Worm (Caenorhabditis elegans) whole organism, L1 larva: ENCODE data around the gene C02E7.10.

Experiments used
- C34B4.2 ChIP-seq: sonication (generic microtip); optimal IDR thresholded peaks from 2 replicates; lab custom pipeline; 2017; ENCODE audit warnings: mild to moderate bottlenecking, missing genetic modification characterization, missing compliant biosample characterization
- aha-1 ChIP-seq: fragments of 150-350 bp; optimal IDR thresholded peaks from 2 replicates; lab custom pipeline; 2014; ENCODE audit warnings: missing biosample characterization, missing genetic modification characterization
- ama-1 ChIP-seq: fragments of 150-350 bp; optimal IDR thresholded peaks from 2 replicates; lab custom pipeline; 2014
- ceh-63 ChIP-seq: fragments of 200-800 bp; sonication (Bioruptor generic); optimal IDR thresholded peaks from 2 replicates; lab custom pipeline; 2018; ENCODE audit warnings: mild to moderate bottlenecking, missing genetic modification characterization, missing compliant biosample characterization
- ceh-8 ChIP-seq: fragments of 200-800 bp; sonication (Bioruptor generic); optimal IDR thresholded peaks from 2 replicates; lab custom pipeline; 2018; ENCODE audit warnings: mild to moderate bottlenecking, missing genetic modification characterization, moderate library complexity, missing compliant biosample characterization
- ces-1 ChIP-seq: fragments of 150-350 bp; optimal IDR thresholded peaks from 2 replicates; lab custom pipeline; 2014; ENCODE audit warnings: missing biosample characterization, missing genetic modification reagents, missing genetic modification characterization
- dpl-1 ChIP-seq, 3 experiments: fragments of 150-350 bp in 2 of 3; sonication (generic microtip) in 1 of 3; optimal IDR thresholded peaks; 2 replicates each; lab custom pipeline; 2014 to 2017; ENCODE audit warnings: missing biosample characterization in 3 of 3, missing genetic modification characterization in 3 of 3, missing genetic modification reagents in 3 of 3
- egl-13 ChIP-seq: sonication (generic microtip); optimal IDR thresholded peaks from 2 replicates; lab custom pipeline; 2016; ENCODE audit warnings: missing genotype, missing genetic modification reagents, missing genetic modification characterization, missing compliant biosample characterization
- elt-2 ChIP-seq: sonication (generic microtip); optimal IDR thresholded peaks from 2 replicates; lab custom pipeline; 2016; ENCODE audit warnings: missing genetic modification characterization, mild to moderate bottlenecking, inconsistent platforms, missing compliant biosample characterization, missing genetic modification reagents
- ets-5 ChIP-seq: fragments of 200-800 bp; sonication (Bioruptor generic); IDR thresholded peaks from 2 replicates; pipeline ENCODE4 v1.3.6; 2022; ENCODE audit warnings: missing genetic modification characterization, missing compliant biosample characterization
- fkh-10 ChIP-seq: sonication (generic microtip); optimal IDR thresholded peaks from 2 replicates; lab custom pipeline; 2017; ENCODE audit warnings: missing biosample characterization, missing genetic modification reagents, missing genetic modification characterization
- fkh-4 ChIP-seq: sonication (generic microtip); optimal IDR thresholded peaks from 2 replicates; lab custom pipeline; 2016; ENCODE audit warnings: missing compliant biosample characterization, missing genetic modification characterization, borderline replicate concordance
- fkh-8 ChIP-seq: sonication (generic microtip); optimal IDR thresholded peaks from 2 replicates; lab custom pipeline; 2016; ENCODE audit warnings: mild to moderate bottlenecking, missing genetic modification characterization, missing compliant biosample characterization
- hlh-17 ChIP-seq: fragments of 200-800 bp; sonication (Bioruptor generic); optimal IDR thresholded peaks from 2 replicates; lab custom pipeline; 2018; ENCODE audit warnings: missing genetic modification characterization, mild to moderate bottlenecking, missing compliant biosample characterization, moderate library complexity, borderline replicate concordance
- lin-35 ChIP-seq, 2 experiments: fragments of 150-350 bp; optimal IDR thresholded peaks; 2 replicates each; lab custom pipeline; 2014; ENCODE audit warnings: missing biosample characterization in 2 of 2, missing genetic modification characterization in 2 of 2, missing genetic modification reagents in 2 of 2
- lin-39 ChIP-seq: fragments of 150-350 bp; optimal IDR thresholded peaks from 2 replicates; lab custom pipeline; 2014; ENCODE audit warnings: missing biosample characterization, missing genetic modification reagents, missing genetic modification characterization
- mef-2 ChIP-seq: fragments of 150-350 bp; optimal IDR thresholded peaks from 2 replicates; lab custom pipeline; 2014; ENCODE audit warnings: missing biosample characterization, missing genetic modification characterization
- mep-1 ChIP-seq: fragments of 150-350 bp; optimal IDR thresholded peaks from 2 replicates; lab custom pipeline; 2014; ENCODE audit warnings: missing biosample characterization, missing genetic modification characterization
- nhr-12 ChIP-seq: sonication (generic microtip); optimal IDR thresholded peaks from 2 replicates; lab custom pipeline; 2017; ENCODE audit warnings: missing biosample characterization, missing genetic modification characterization
- nhr-19 ChIP-seq: fragments of 200-800 bp; sonication (Bioruptor generic); conservative IDR thresholded peaks from 2 replicates; pipeline ENCODE4 v1.3.6; 2022; ENCODE audit warnings: missing genetic modification characterization, missing compliant biosample characterization
- nhr-237 ChIP-seq: fragments of 150-350 bp; optimal IDR thresholded peaks from 2 replicates; lab custom pipeline; 2014; ENCODE audit warnings: missing biosample characterization, missing genetic modification characterization
- nhr-28 ChIP-seq: fragments of 150-350 bp; optimal IDR thresholded peaks from 2 replicates; lab custom pipeline; 2014; ENCODE audit warnings: missing biosample characterization, missing genetic modification characterization
- nhr-47 ChIP-seq: sonication (generic microtip); optimal IDR thresholded peaks from 2 replicates; lab custom pipeline; 2016; ENCODE audit warnings: mild to moderate bottlenecking, missing genetic modification characterization, moderate library complexity, missing compliant biosample characterization
- nhr-71 ChIP-seq: sonication (generic microtip); optimal IDR thresholded peaks from 2 replicates; lab custom pipeline; 2016; ENCODE audit warnings: mild to moderate bottlenecking, missing genetic modification characterization, moderate library complexity, missing compliant biosample characterization
- nhr-76 ChIP-seq: sonication (generic microtip); optimal IDR thresholded peaks from 2 replicates; lab custom pipeline; 2017; ENCODE audit warnings: missing biosample characterization, missing genetic modification characterization
- nhr-77 ChIP-seq: fragments of 150-350 bp; optimal IDR thresholded peaks from 2 replicates; lab custom pipeline; 2014; ENCODE audit warnings: missing biosample characterization, missing genetic modification characterization
- pax-3 ChIP-seq: fragments of 200-800 bp; sonication (Bioruptor generic); optimal IDR thresholded peaks from 2 replicates; lab custom pipeline; 2018; ENCODE audit warnings: mild to moderate bottlenecking, missing genetic modification characterization, moderate library complexity, missing compliant biosample characterization
- pqm-1 ChIP-seq: sonication (generic microtip); optimal IDR thresholded peaks from 3 replicates; lab custom pipeline; 2017; ENCODE audit warnings: missing biosample characterization, missing genetic modification characterization
- snpc-4 ChIP-seq: fragments of 150-350 bp; optimal IDR thresholded peaks from 2 replicates; lab custom pipeline; 2014; ENCODE audit warnings: missing biosample characterization, missing genetic modification characterization
- sup-37 ChIP-seq: fragments of 200-800 bp; sonication (Bioruptor generic); optimal IDR thresholded peaks from 2 replicates; lab custom pipeline; 2018; ENCODE audit warnings: mild to moderate bottlenecking, missing genetic modification characterization, missing compliant biosample characterization
- unc-130 ChIP-seq: fragments of 150-350 bp; optimal IDR thresholded peaks from 2 replicates; lab custom pipeline; 2017; ENCODE audit warnings: missing biosample characterization, missing genetic modification characterization, inconsistent platforms
- vab-15 ChIP-seq: sonication (generic microtip); optimal IDR thresholded peaks from 2 replicates; lab custom pipeline; 2017; ENCODE audit warnings: missing genotype, mild to moderate bottlenecking, missing genetic modification characterization, missing compliant biosample characterization
- zag-1 ChIP-seq: fragments of 150-350 bp; optimal IDR thresholded peaks from 2 replicates; lab custom pipeline; 2014; ENCODE audit warnings: missing biosample characterization, missing genetic modification characterization
- ztf-11 ChIP-seq, 2 experiments: sonication (generic microtip); optimal IDR thresholded peaks; 2 replicates each; lab custom pipeline; 2016 to 2017; ENCODE audit warnings: missing genetic modification characterization in 2 of 2, missing biosample characterization in 1 of 2, missing compliant biosample characterization in 1 of 2

Gene C02E7.10

DNA sequence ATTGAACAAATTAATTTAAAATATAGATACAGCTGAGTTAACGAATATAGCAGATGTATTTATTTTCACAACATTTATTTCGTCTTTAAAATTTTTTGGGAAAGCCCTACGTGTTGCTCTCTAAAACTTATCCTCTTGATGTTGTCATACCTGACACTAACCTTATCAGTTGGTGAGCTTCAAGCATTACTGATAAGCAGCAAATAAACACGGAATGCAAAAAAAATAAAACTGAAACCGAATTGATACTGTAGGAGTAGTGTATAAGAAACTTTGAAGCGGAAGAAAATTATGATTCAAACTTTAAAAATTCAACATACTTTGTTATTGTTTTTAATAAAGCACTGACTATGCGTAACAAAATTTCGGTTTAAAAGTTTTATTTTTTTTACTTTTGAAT lies 2.3 kb upstream of the C02E7.10 start:
- TF ChIP-seq pqm-1 (tag; lab: Kevin White, UChicago), result peak; percentile 19
- no peak for TF ChIP-seq mep-1 (tag; lab: Kevin White, UChicago)
- peak; percentile 60 for TF ChIP-seq elt-2 (tag; lab: Kevin White, UChicago)

ce11 chrV:4934406-4934805 lies 1.6 kb upstream of the C02E7.10 start, which contains the start of gene catp-2:
Gene catp-2, plus strand, starts transcription at chrV:4934706.
- no peak for TF ChIP-seq mef-2
- no peak for TF ChIP-seq zag-1 (tag; lab: Kevin White, UChicago)
- no peak for TF ChIP-seq ces-1 (GFP tag; lab: Kevin White, UChicago)

DNA sequence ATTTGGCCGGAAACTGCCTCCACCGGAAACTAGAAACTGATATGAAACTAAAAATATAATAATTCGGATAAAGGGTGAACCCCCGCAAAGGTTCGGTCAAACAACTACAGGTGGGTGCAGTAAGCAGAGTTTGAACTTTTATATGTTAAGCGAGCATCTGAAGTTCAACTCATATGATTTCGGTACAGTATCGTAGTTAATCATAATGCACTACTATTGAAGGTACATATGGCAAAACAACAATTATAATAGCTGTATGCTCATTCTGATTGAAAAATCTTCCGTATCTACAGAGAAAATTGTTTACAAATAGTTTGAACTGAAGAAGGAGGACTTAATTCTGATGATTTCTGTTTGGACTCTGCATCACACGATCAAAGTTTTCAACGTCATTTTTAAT lies 423 bp upstream of the C02E7.10 start:
- TF ChIP-seq ztf-11 (tag; optimal IDR thresholded peaks at IDR 0.05; lab: Kevin White, UChicago) (no peak), nhr-71 (tag; lab: Kevin White, UChicago) (no peak), nhr-77 (tag; lab: Kevin White, UChicago) (no peak), unc-130 (no peak), ceh-63 (no peak), dpl-1 (GFP tag; optimal IDR thresholded peaks at IDR 0.05; lab: Kevin White, UChicago) (no peak), hlh-17 (GFP tag; lab: Kevin White, UChicago) (no peak), nhr-28 (tag; lab: Kevin White, UChicago) (no peak), lin-35 (GFP tag; optimal IDR thresholded peaks at IDR 0.05; lab: Kevin White, UChicago) (no peak), lin-39 (no peak), fkh-4 (tag; lab: Kevin White, UChicago) (no peak), ets-5 (GFP tag; lab: Robert Waterston, UW) (no peak), aha-1 (no peak), ama-1 (lab: Kevin White, UChicago) (no peak)

DNA sequence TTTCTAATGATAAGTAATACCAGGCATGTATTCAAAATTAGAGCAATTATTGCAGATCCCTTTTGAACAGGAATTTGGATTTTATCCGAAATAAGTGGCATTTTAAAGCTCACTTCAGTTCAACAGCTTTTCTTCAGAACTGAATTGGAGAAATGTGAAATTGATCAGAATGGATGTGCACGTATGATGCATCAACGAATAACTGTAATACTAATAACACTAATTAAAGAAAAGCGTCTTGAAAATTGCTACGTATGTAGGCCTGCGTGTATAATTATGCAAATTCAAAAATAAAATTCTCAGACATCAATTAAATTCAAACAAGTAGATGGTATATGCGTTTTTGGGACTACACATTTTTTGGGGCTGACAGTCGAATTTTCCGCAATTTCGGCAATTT lies 3.0 kb downstream of the C02E7.10 start, which contains the start of gene str-205:
Gene str-205 (minus strand): TSS at position 101 of the 400 bp plus-strand sequence.
- TF ChIP-seq pax-3, result no peak
- no peak for TF ChIP-seq egl-13 (tag; lab: Kevin White, UChicago)
- TF ChIP-seq sup-37 (GFP tag; lab: Kevin White, UChicago), result no peak
- TF ChIP-seq ces-1 (GFP tag; lab: Kevin White, UChicago), result no peak
- no peak for TF ChIP-seq ceh-8 (GFP tag; lab: Kevin White, UChicago)
- no peak for TF ChIP-seq nhr-76 (tag; lab: Kevin White, UChicago)
- no peak for TF ChIP-seq nhr-47 (tag; lab: Kevin White, UChicago)
- TF ChIP-seq ceh-63, result no peak
- no peak for TF ChIP-seq nhr-19

DNA sequence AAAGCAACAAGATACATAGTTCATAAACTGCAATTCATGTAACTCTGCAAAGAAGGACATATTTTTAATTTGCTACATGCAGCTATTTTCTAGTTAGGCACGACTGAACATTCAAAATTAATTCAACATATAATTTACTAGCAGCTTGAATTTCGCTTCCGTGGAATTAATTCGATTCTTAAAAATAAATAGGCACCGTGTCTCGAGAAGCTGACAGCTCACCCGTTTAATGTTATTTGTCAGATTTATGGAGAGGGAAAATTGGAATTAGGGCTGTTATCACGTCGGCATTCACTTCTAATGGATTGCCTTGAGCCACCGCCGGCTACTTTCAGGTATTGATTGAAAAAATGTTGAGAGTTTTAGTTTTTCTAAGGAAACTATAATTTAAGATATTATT lies 6.5 kb downstream of the C02E7.10 start, which contains the start of gene srh-21:
Gene srh-21 (plus strand): TSS at position 301 of the 400 bp plus-strand sequence.
- no peak for TF ChIP-seq nhr-237
- no peak for TF ChIP-seq vab-15 (tag; lab: Kevin White, UChicago)
- TF ChIP-seq unc-130, result no peak
- TF ChIP-seq mef-2, result no peak
- no peak for TF ChIP-seq ceh-8 (GFP tag; lab: Kevin White, UChicago)
- TF ChIP-seq snpc-4 (tag; lab: Kevin White, UChicago), result no peak
- peak; percentile 8 for TF ChIP-seq fkh-8 (tag; lab: Kevin White, UChicago)

DNA sequence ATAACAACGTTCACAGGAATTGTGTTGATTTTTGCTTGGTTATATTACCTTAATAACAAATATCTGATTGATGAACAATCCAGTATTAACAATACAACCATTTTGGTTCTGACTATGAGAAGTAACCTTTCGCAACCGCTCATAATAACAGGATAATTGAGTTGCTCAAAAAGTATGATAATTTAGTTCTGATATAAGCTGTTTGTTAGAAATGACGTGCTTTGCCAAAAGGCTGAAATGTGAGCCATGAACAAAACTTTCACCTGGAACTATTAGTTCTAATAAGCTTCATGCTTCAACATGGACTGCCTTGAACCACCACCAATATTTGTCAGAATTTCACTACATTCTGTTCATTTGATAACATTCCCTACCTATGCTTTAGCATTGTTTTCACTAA lies 8.2 kb downstream of the C02E7.10 start, which contains the start of gene srh-20:
Gene srh-20 (plus strand): TSS at position 301 of the 400 bp plus-strand sequence.
- TF ChIP-seq fkh-10 (no peak), nhr-12 (tag; lab: Kevin White, UChicago) (no peak), C34B4.2 (no peak)
